Fruit fly (Drosophila melanogaster) whole organism, adult: ENCODE results near the gene Dpm2.

Source experiments
- CG11617 ChIP-seq: fragments of 200-800 bp; sonication (Bioruptor generic); optimal IDR thresholded peaks from 2 replicates; lab custom pipeline; 2017; ENCODE audit warnings: mild to moderate bottlenecking, missing biosample characterization, missing genetic modification reagents, missing genetic modification characterization
- CG12768 ChIP-seq: fragments of 200-800 bp; sonication (Bioruptor generic); optimal IDR thresholded peaks from 2 replicates; lab custom pipeline; 2017; ENCODE audit warnings: missing biosample characterization, missing genetic modification characterization, mild to moderate bottlenecking, moderate library complexity, missing genetic modification reagents
- CG14711 ChIP-seq: fragments of 200-800 bp; sonication (Bioruptor generic); optimal IDR thresholded peaks from 2 replicates; lab custom pipeline; 2018; ENCODE audit warnings: missing biosample characterization, mild to moderate bottlenecking, missing genetic modification characterization, moderate library complexity
- CG1620 ChIP-seq: fragments of 200-800 bp; sonication (Bioruptor generic); optimal IDR thresholded peaks from 2 replicates; lab custom pipeline; 2016; ENCODE audit warnings: missing biosample characterization, missing genetic modification characterization
- CG33017 ChIP-seq: fragments of 200-800 bp; sonication (Bioruptor generic); optimal IDR thresholded peaks from 2 replicates; lab custom pipeline; 2018; ENCODE audit warnings: missing biosample characterization, mild to moderate bottlenecking, missing genetic modification characterization, moderate library complexity
- CG5204 ChIP-seq: fragments of 200-800 bp; sonication (Bioruptor generic); optimal IDR thresholded peaks from 2 replicates; lab custom pipeline; 2016; ENCODE audit warnings: missing biosample characterization, missing genetic modification characterization
- CG7045 ChIP-seq: fragments of 200-800 bp; sonication (Bioruptor generic); optimal IDR thresholded peaks from 2 replicates; lab custom pipeline; 2017; ENCODE audit warnings: missing biosample characterization, mild to moderate bottlenecking, missing genetic modification characterization
- CG7101 ChIP-seq: fragments of 200-800 bp; sonication (Bioruptor generic); optimal IDR thresholded peaks from 2 replicates; lab custom pipeline; 2018; ENCODE audit warnings: missing biosample characterization, mild to moderate bottlenecking, missing genetic modification characterization, moderate library complexity
- Clk ChIP-seq: fragments of 200-800 bp; sonication (Bioruptor generic); optimal IDR thresholded peaks from 2 replicates; lab custom pipeline; 2017; ENCODE audit warnings: missing biosample characterization, missing genetic modification characterization
- Crg-1 ChIP-seq: fragments of 200-800 bp; sonication (Bioruptor generic); optimal IDR thresholded peaks from 2 replicates; lab custom pipeline; 2016; ENCODE audit warnings: missing biosample characterization, missing genetic modification characterization
- Hr96 ChIP-seq: fragments of 200-800 bp; sonication (Bioruptor generic); optimal IDR thresholded peaks from 2 replicates; lab custom pipeline; 2016; ENCODE audit warnings: missing biosample characterization, missing genetic modification characterization
- Mnt ChIP-seq: fragments of 200-800 bp; sonication (Bioruptor generic); optimal IDR thresholded peaks from 2 replicates; lab custom pipeline; 2016; ENCODE audit warnings: missing biosample characterization, mild to moderate bottlenecking, missing genetic modification characterization
- bab1 ChIP-seq: fragments of 200-800 bp; sonication (Bioruptor generic); optimal IDR thresholded peaks from 3 replicates; lab custom pipeline; 2019; ENCODE audit warnings: missing biosample characterization, mild to moderate bottlenecking, missing genetic modification characterization, moderate library complexity
- cic ChIP-seq: fragments of 200-800 bp; sonication (Bioruptor generic); optimal IDR thresholded peaks from 2 replicates; lab custom pipeline; 2017; ENCODE audit warnings: missing biosample characterization, mild to moderate bottlenecking, missing genetic modification characterization, moderate library complexity
- cnc ChIP-seq, 2 experiments: fragments of >200 bp; optimal IDR thresholded peaks; 2 replicates each; lab custom pipeline; 2017
- kay ChIP-seq: fragments of 200-800 bp; sonication (Bioruptor generic); peaks from one replicate; lab custom pipeline; 2016; ENCODE audit warnings: missing biosample characterization, missing genetic modification characterization, borderline replicate concordance
- ovo ChIP-seq: fragments of 200-800 bp; sonication (Bioruptor generic); optimal IDR thresholded peaks from 2 replicates; lab custom pipeline; 2016; ENCODE audit warnings: missing biosample characterization, missing genetic modification characterization
- pad ChIP-seq: fragments of 200-800 bp; sonication (Bioruptor generic); optimal IDR thresholded peaks from 3 replicates; lab custom pipeline; 2017; ENCODE audit warnings: missing biosample characterization, missing genetic modification characterization, mild to moderate bottlenecking, moderate library complexity, missing genetic modification reagents
- tj ChIP-seq: fragments of 200-800 bp; sonication (Bioruptor generic); optimal IDR thresholded peaks from 3 replicates; lab custom pipeline; 2017; ENCODE audit warnings: missing biosample characterization, mild to moderate bottlenecking, missing genetic modification characterization, moderate library complexity
- toe ChIP-seq: fragments of 200-800 bp; sonication (Bioruptor generic); optimal IDR thresholded peaks from 2 replicates; lab custom pipeline; 2016; ENCODE audit warnings: missing biosample characterization, missing genetic modification characterization

The Dpm2 gene

dm6 chr3L:3325597-3325924 lies 6.2 kb downstream of the Dpm2 start:
- no peak for TF ChIP-seq Mnt (GFP tag; lab: Kevin White, UChicago)
- no peak for TF ChIP-seq Hr96 (GFP tag; lab: Kevin White, UChicago)
- TF ChIP-seq toe = no peak
- no peak for TF ChIP-seq CG14711 (tag; lab: Kevin White, UChicago)
- TF ChIP-seq CG7045 (GFP tag; lab: Kevin White, UChicago) = no peak
- no peak for TF ChIP-seq CG7101
- TF ChIP-seq cic (GFP tag; lab: Kevin White, UChicago) = no peak
- no peak for TF ChIP-seq Clk (GFP tag; lab: Kevin White, UChicago)
- no peak for TF ChIP-seq cnc (optimal IDR thresholded peaks at IDR 0.05; lab: Kevin White, UChicago)
- TF ChIP-seq kay = no peak
- no peak for TF ChIP-seq bab1 (GFP tag; lab: Kevin White, UChicago)
- no peak for TF ChIP-seq CG1620 (GFP tag; lab: Kevin White, UChicago)

DNA sequence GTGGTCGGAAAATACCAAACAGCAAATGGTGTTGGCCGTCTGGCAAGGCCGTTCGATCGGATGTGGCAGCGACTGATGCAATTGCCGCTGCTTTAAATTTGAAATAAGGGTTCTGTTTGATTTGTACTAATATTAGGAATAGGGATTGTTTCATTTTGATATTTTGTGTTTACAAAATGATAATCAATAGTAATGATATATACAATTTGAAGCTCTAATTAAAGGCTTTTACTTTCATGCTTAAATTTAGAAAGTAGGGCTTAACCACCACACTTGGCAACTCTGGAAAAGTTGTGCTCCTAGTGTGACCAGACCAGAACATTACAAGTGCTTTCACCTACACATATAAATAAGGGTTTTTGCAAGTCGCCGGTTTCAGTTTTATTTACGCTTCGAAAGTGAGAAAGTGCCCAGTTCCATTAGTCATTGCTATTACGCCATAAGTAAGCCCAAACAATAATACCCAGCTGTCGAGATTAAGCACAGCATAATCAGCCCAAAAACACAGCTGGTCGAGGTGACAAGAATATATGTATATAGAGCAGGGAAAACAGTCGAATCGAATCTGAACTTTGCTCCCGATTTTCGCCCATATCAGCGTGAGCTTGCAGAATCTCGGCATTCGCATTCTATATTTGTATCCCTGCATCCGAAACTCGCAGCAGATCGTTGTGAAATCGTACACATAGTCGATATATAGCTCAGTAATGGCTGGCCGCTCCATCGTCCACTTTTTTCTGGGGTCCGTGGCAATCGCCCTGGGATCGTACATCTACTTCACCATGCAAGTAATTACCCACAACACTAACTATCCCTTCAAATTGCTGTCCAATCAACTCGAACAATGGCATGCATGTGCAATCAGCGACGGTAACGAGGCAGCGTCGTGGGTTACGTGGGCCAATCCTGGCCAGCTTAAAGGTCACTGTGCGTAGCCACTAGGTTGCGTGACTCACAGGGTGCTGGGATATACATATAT lies 6.9 kb downstream of the Dpm2 start, which contains the start of gene Gtpx:
Gene Gtpx (plus strand): TSS at position 341 of the 979 bp plus-strand sequence.
- TF ChIP-seq CG12768 (GFP tag; lab: Kevin White, UChicago) (peak; percentile 57), Clk (GFP tag; lab: Kevin White, UChicago) (no peak), CG11617 (GFP tag; lab: Kevin White, UChicago) (peak; percentile 73), CG1620 (GFP tag; lab: Kevin White, UChicago) (peak; percentile 63), CG14711 (tag; lab: Kevin White, UChicago) (peak; percentile 93), ovo (GFP tag; lab: Kevin White, UChicago) (peak; percentile 25), Mnt (GFP tag; lab: Kevin White, UChicago) (peak; percentile 26), CG7045 (GFP tag; lab: Kevin White, UChicago) (no peak), CG5204 (GFP tag; lab: Kevin White, UChicago) (no peak), pad (peak; percentile 35), tj (peak; percentile 71), kay (no peak), CG33017 (peak; percentile 8), cic (GFP tag; lab: Kevin White, UChicago) (peak; percentile 65), bab1 (GFP tag; lab: Kevin White, UChicago) (no peak), CG7101 (peak; percentile 60), toe (peak; percentile 72), Crg-1 (peak; percentile 63), Hr96 (GFP tag; lab: Kevin White, UChicago) (peak; percentile 35), cnc (optimal IDR thresholded peaks at IDR 0.05; lab: Kevin White, UChicago) (peak; percentile 80 to 98)

DNA sequence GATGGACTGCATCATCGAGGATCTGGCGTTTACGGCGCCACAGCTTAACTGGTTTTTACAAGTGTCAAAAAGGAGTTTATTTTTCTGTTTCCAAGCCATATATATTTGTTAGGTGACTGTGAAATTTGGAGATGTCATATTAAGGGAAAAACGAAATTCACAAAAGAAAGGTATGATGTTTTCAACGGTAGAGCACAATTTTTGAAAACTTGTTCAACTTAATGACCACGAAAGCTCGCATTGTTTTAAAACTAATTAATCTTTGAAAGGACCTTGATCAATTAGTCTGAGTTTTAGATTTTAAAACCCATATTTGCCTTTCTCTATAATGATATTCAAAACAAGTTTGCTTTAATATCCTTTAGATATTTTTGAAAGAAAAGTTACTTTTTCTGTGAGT lies 9.4 kb downstream of the Dpm2 start, which contains the start of gene Strip:
Gene Strip (minus strand): TSS at position 101 of the 400 bp plus-strand sequence.
- no peak for TF ChIP-seq CG7101
- no peak for TF ChIP-seq Mnt (GFP tag; lab: Kevin White, UChicago)
- no peak for TF ChIP-seq bab1 (GFP tag; lab: Kevin White, UChicago)
- TF ChIP-seq ovo (GFP tag; lab: Kevin White, UChicago) = no peak
- TF ChIP-seq CG33017 = no peak
- TF ChIP-seq CG12768 (GFP tag; lab: Kevin White, UChicago) = no peak
- no peak for TF ChIP-seq Crg-1
- TF ChIP-seq Clk (GFP tag; lab: Kevin White, UChicago) = no peak
- no peak for TF ChIP-seq tj
- TF ChIP-seq CG14711 (tag; lab: Kevin White, UChicago) = no peak
- no peak for TF ChIP-seq toe
- TF ChIP-seq Hr96 (GFP tag; lab: Kevin White, UChicago) = no peak
- TF ChIP-seq kay = no peak

DNA sequence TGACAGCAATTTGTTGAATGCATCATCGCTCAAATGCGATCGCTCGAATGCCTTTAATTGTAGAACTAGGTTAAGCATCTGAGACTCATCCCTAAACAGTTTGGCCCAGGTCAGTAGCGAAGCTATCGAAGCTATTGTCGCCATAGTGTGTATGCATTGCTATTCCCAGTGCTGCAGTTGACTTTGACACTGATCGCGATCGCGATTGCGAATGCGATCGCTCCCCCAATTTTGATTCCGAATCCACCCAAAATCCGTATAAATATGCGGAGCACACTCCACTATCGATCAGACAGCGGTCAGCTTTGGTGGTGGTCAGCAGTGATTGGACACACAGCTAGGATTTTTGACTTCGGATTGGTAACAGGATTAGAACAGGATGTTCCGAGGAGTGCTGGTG lies 10.4 kb downstream of the Dpm2 start, which contains the start of gene CG14961:
Gene CG14961 (plus strand): TSS at position 301 of the 400 bp plus-strand sequence.
- TF ChIP-seq Mnt (GFP tag; lab: Kevin White, UChicago) = no peak

dm6 chr3L:3334784-3335183 lies 15.4 kb downstream of the Dpm2 start, which contains the start of gene CG14969:
Gene CG14969, minus strand, starts transcription at chr3L:3334978.
- TF ChIP-seq bab1 (GFP tag; lab: Kevin White, UChicago) (peak; percentile 80), Mnt (GFP tag; lab: Kevin White, UChicago) (no peak), cic (GFP tag; lab: Kevin White, UChicago) (no peak)

DNA sequence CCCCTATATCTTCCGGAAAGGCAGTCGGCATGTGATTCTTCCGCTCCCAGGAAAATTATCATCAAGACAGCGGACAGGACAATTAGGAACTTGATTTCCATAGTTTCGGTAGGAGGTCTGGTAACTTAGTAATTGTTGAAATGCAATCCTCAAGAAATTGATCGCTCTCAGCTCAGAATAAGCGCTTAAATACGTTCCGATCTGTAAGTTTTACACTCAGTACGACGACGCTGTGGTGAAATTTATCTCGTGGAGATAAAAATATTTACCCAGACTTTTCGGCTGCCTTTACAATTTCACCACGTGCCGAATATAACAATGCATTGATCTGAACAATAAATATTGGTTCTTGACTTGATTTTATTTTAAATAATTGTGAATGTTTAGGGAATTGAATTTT lies 16.3 kb downstream of the Dpm2 start, which contains the start of gene Drsl1:
Gene Drsl1 (minus strand): TSS at position 101 of the 400 bp plus-strand sequence.
- no peak for TF ChIP-seq CG33017
- no peak for TF ChIP-seq CG7045 (GFP tag; lab: Kevin White, UChicago)
- no peak for TF ChIP-seq CG11617 (GFP tag; lab: Kevin White, UChicago)
- TF ChIP-seq Mnt (GFP tag; lab: Kevin White, UChicago) = no peak
- TF ChIP-seq kay = no peak
- TF ChIP-seq bab1 (GFP tag; lab: Kevin White, UChicago) = no peak
- no peak for TF ChIP-seq Hr96 (GFP tag; lab: Kevin White, UChicago)
